Worm (Caenorhabditis elegans): ENCODE results near the gene dot-1.5.

Gene dot-1.5

DNA sequence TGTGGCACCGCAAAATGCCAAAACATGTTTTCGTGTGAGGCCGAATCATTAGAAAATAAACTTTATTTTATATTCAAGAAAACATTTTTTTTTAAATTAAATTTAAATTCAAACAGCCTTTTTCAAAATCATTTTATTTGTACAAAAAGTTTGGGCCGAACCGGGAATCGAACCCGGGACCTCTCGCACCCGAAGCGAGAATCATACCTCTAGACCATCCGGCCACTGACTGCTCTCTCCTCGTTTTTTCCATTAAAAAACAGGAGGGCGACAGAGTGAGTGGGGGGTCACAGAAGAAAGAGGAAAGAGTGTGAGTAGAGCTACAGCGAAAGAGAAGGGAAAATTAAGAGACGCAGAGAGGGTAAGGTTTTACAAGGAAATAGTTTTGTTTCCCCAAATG lies 36.6 kb upstream of the dot-1.5 start (continued):
- TF ChIP-seq lin-13 (GFP tag; optimal IDR thresholded peaks at IDR 0.05) (peak; percentile 46), fkh-8 (tag; optimal IDR thresholded peaks at IDR 0.05) (peak; percentile 26), nhr-47 (tag; optimal IDR thresholded peaks at IDR 0.05) (peak; percentile 79), unc-86 (tag; optimal IDR thresholded peaks at IDR 0.05) (peak; percentile 31), isw-1 (GFP tag; IDR thresholded peaks at IDR 0.05) (peak; percentile 24), ceh-90 (tag; optimal IDR thresholded peaks at IDR 0.05) (no peak), nhr-19 (GFP tag; conservative IDR thresholded peaks at IDR 0.05) (peak; percentile 78), nhr-71 (tag; optimal IDR thresholded peaks at IDR 0.05) (peak; percentile 71), dpl-1 (GFP tag; optimal IDR thresholded peaks at IDR 0.05) (peak in 1 of 3 experiments; percentile 33), ceh-8 (GFP tag; optimal IDR thresholded peaks at IDR 0.05) (peak; percentile 62), lsy-2 (tag; optimal IDR thresholded peaks at IDR 0.05) (peak; percentile 55 to 59), blmp-1 (tag; optimal IDR thresholded peaks at IDR 0.05) (no peak), snpc-4 (tag; optimal IDR thresholded peaks at IDR 0.05) (peak; percentile 60), mdl-1 (tag; optimal IDR thresholded peaks at IDR 0.05) (peak in 1 of 2 experiments; percentile 37), sox-4 (tag; optimal IDR thresholded peaks at IDR 0.05) (peak; percentile 25), aly-2 (tag; optimal IDR thresholded peaks at IDR 0.05) (no peak)

DNA sequence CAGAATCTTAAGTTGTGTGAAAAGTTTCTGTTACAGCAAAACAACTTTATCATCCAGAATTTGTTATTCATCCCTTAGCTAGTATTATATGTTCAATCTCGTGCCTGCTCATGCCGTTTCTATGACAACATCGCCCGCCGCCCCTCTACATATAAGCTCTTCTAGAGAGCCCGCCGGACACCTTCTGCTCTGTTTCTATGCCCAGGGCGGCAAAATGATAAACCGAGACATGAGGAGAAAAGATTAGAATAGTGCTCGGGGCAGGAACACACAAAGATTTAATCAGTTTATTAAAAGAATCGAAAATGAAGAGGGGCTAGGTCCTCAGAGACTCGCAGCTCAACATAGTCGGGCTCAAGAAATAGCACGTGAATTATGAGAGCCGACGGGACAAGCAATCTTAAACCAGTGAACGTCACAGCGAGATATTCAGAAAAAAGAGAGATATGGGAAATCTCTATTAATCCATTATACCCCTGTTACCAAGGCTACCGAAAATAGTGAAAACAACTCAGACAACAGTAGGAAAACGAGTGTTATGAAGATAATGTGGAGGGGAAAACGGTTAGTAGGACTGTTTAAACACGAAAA lies 28.7 kb upstream of the dot-1.5 start:
- TF ChIP-seq ceh-82 (tag; optimal IDR thresholded peaks at IDR 0.05) (peak; percentile 7 to 50 (median 40)), sptf-1 (tag; optimal IDR thresholded peaks at IDR 0.05) (no peak), nhr-20 (tag; optimal IDR thresholded peaks at IDR 0.05) (peak; percentile 49), swsn-7 (tag; optimal IDR thresholded peaks at IDR 0.05) (peak; percentile 68), fkh-4 (tag; optimal IDR thresholded peaks at IDR 0.05; ENCODE audit: borderline replicate concordance) (peak; percentile 54), pqm-1 (tag; optimal IDR thresholded peaks at IDR 0.05) (no peak), lin-15B (tag; optimal IDR thresholded peaks at IDR 0.05) (no peak), irx-1 (tag; optimal IDR thresholded peaks at IDR 0.05) (peak; percentile 42), elt-2 (tag; optimal IDR thresholded peaks at IDR 0.05) (peak; percentile 55), hlh-4 (tag; optimal IDR thresholded peaks at IDR 0.05) (no peak), zag-1 (tag; optimal IDR thresholded peaks at IDR 0.05) (no peak), C04F5.9 (tag; optimal IDR thresholded peaks at IDR 0.05) (no peak), skn-1 (tag; optimal IDR thresholded peaks at IDR 0.05) (peak; percentile 81), rnt-1 (tag; optimal IDR thresholded peaks at IDR 0.05) (peak; percentile 65), unc-130 (tag; optimal IDR thresholded peaks at IDR 0.05) (peak; percentile 30), lsy-2 (tag; optimal IDR thresholded peaks at IDR 0.05) (peak; percentile 39 to 47), isw-1 (GFP tag; IDR thresholded peaks at IDR 0.05) (0 out of 2 replicates have a peak, but pooled peaks have one; percentile 35), sox-4 (tag; optimal IDR thresholded peaks at IDR 0.05) (peak; percentile 88), pax-3 (tag; optimal IDR thresholded peaks at IDR 0.05) (peak; percentile 53), fkh-8 (tag; optimal IDR thresholded peaks at IDR 0.05) (peak; percentile 93), xbp-1 (tag; optimal IDR thresholded peaks at IDR 0.05) (peak; percentile 47), ztf-4 (tag; optimal IDR thresholded peaks at IDR 0.05) (peak; percentile 11), ztf-11 (tag; optimal IDR thresholded peaks at IDR 0.05) (peak in 1 of 2 experiments; percentile 48), dsc-1 (tag; optimal IDR thresholded peaks at IDR 0.05) (peak; percentile 93), nhr-77 (tag; optimal IDR thresholded peaks at IDR 0.05) (peak; percentile 22), fos-1 (tag; optimal IDR thresholded peaks at IDR 0.05) (peak; percentile 68), jun-1 (tag; optimal IDR thresholded peaks at IDR 0.05) (peak; percentile 80), mep-1 (tag; optimal IDR thresholded peaks at IDR 0.05) (peak; percentile 45), blmp-1 (tag; optimal IDR thresholded peaks at IDR 0.05) (no peak), nhr-71 (tag; optimal IDR thresholded peaks at IDR 0.05) (peak; percentile 64), nhr-47 (tag; optimal IDR thresholded peaks at IDR 0.05) (peak; percentile 91), nhr-237 (tag; optimal IDR thresholded peaks at IDR 0.05) (no peak), nhr-76 (tag; optimal IDR thresholded peaks at IDR 0.05) (no peak), lin-35 (GFP tag; optimal IDR thresholded peaks at IDR 0.05) (peak in 1 of 2 experiments; percentile 37), nhr-90 (tag; optimal IDR thresholded peaks at IDR 0.05; ENCODE audit: poor library complexity) (peak; percentile 51), lir-3 (tag; optimal IDR thresholded peaks at IDR 0.05; ENCODE audit: poor library complexity) (peak; percentile 31), ceh-8 (GFP tag; optimal IDR thresholded peaks at IDR 0.05) (peak; percentile 50), fkh-10 (GFP tag; optimal IDR thresholded peaks at IDR 0.05) (peak; percentile 83), ama-1 (optimal IDR thresholded peaks at IDR 0.05) (no peak), tbx-2 (tag; optimal IDR thresholded peaks at IDR 0.05) (peak; percentile 58), nhr-19 (GFP tag; conservative IDR thresholded peaks at IDR 0.05) (peak; percentile 71), nhr-11 (tag; optimal IDR thresholded peaks at IDR 0.05) (peak; percentile 5), snu-23 (GFP tag; optimal IDR thresholded peaks at IDR 0.05) (peak; percentile 83)

All from whole organism, L1 larva.